Worm (Caenorhabditis elegans): ENCODE results near the gene copb-2.

copb-2 gene

DNA sequence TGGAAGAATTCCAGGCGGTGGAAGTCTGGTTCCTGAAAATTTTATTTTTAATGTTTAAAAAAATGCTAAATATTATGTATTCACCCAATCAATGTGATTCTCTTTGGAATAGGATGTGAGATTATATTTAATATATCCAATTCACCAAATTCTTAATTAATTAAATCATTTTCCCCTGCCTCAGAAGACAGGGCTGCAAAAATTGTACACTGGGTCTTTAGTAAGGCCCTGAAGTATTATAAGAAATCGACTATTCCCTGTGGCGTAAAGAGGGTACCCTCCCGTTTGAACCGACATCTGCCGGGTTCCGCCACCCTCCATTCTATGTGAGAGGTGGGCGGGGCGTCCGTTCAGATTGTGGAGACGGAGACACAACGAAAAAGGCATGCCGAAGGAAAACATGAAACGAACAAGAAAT lies 51.7 kb downstream of the copb-2 start (continued):
- no peak for TF ChIP-seq fkh-2 (tag; optimal IDR thresholded peaks at IDR 0.05)
- no peak for TF ChIP-seq unc-39 (tag; optimal IDR thresholded peaks at IDR 0.05)
- peak; percentile 83 for TF ChIP-seq lsy-12 (tag; optimal IDR thresholded peaks at IDR 0.05)
- peak; percentile 20 for TF ChIP-seq unc-62 (GFP tag; optimal IDR thresholded peaks at IDR 0.05)
- no peak for TF ChIP-seq nhr-12 (tag; optimal IDR thresholded peaks at IDR 0.05)
- peak; percentile 92 for TF ChIP-seq nhr-25 (tag; optimal IDR thresholded peaks at IDR 0.05)
- peak; percentile 51 for TF ChIP-seq zag-1 (tag; optimal IDR thresholded peaks at IDR 0.05)
- TF ChIP-seq mml-1 (tag; optimal IDR thresholded peaks at IDR 0.05): no peak
- TF ChIP-seq fkh-10 (GFP tag; optimal IDR thresholded peaks at IDR 0.05): peak; percentile 32
- TF ChIP-seq egl-27 (tag; optimal IDR thresholded peaks at IDR 0.05): no peak
- TF ChIP-seq ZK546.5 (tag; optimal IDR thresholded peaks at IDR 0.05): no peak
- peak; percentile 47 for TF ChIP-seq mdl-1 (tag; optimal IDR thresholded peaks at IDR 0.05)
- TF ChIP-seq aly-2 (tag; optimal IDR thresholded peaks at IDR 0.05): no peak
- TF ChIP-seq ceh-16 (tag; optimal IDR thresholded peaks at IDR 0.05): no peak
- TF ChIP-seq ceh-9 (tag; optimal IDR thresholded peaks at IDR 0.05): no peak
- no peak for TF ChIP-seq nhr-237 (tag; optimal IDR thresholded peaks at IDR 0.05)
- peak; percentile 0 for TF ChIP-seq pqm-1 (tag; optimal IDR thresholded peaks at IDR 0.05)
- peak; percentile 43 for TF ChIP-seq pha-4 (tag; optimal IDR thresholded peaks at IDR 0.05)

DNA sequence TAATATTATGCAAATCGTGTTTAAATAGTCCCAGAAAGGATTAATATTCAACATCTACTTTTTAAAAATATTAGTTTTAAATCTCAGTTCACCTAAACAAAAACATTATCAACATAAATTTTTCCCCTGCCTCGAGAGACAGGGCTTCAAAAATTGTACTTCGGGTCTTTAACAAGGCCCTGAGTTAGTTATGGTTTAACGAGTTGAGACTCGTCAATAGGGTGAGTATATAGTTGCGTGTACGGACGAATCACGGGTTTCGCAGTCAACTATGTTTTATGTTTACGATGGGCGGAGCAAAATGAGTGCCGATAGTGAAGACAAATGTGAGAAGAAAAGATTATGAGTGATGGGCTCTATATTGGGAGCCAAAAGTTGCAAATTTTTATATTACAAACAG lies 52.1 kb downstream of the copb-2 start:
- no peak for TF ChIP-seq lin-39 (tag; optimal IDR thresholded peaks at IDR 0.05)
- TF ChIP-seq hmg-11 (tag; optimal IDR thresholded peaks at IDR 0.05): no peak
- TF ChIP-seq elt-2 (tag; optimal IDR thresholded peaks at IDR 0.05): peak; percentile 43
- TF ChIP-seq unc-62 (GFP tag; optimal IDR thresholded peaks at IDR 0.05): no peak
- TF ChIP-seq sea-2 (GFP tag; optimal IDR thresholded peaks at IDR 0.05): no peak
- no peak for TF ChIP-seq tbx-2 (tag; optimal IDR thresholded peaks at IDR 0.05)
- no peak for TF ChIP-seq jun-1 (tag; optimal IDR thresholded peaks at IDR 0.05)
- no peak for TF ChIP-seq R02D3.7 (tag; optimal IDR thresholded peaks at IDR 0.05)
- TF ChIP-seq egl-27 (tag; optimal IDR thresholded peaks at IDR 0.05): no peak
- no peak for TF ChIP-seq ceh-16 (tag; optimal IDR thresholded peaks at IDR 0.05)
- TF ChIP-seq daf-12 (tag; optimal IDR thresholded peaks at IDR 0.05): no peak
- no peak for TF ChIP-seq nhr-11 (tag; optimal IDR thresholded peaks at IDR 0.05)
- TF ChIP-seq nhr-28 (tag; optimal IDR thresholded peaks at IDR 0.05): no peak
- no peak for TF ChIP-seq aly-2 (tag; optimal IDR thresholded peaks at IDR 0.05)
- TF ChIP-seq eor-1 (tag; optimal IDR thresholded peaks at IDR 0.05): no peak
- TF ChIP-seq mml-1 (tag; optimal IDR thresholded peaks at IDR 0.05): no peak
- TF ChIP-seq skn-1 (tag; optimal IDR thresholded peaks at IDR 0.05): no peak
- peak; percentile 23 for TF ChIP-seq pha-4 (tag; optimal IDR thresholded peaks at IDR 0.05)
- no peak for TF ChIP-seq ceh-28 (tag; optimal IDR thresholded peaks at IDR 0.05)
- TF ChIP-seq snpc-4 (tag; optimal IDR thresholded peaks at IDR 0.05): peak; percentile 67
- no peak for TF ChIP-seq ZK546.5 (tag; optimal IDR thresholded peaks at IDR 0.05)
- TF ChIP-seq nhr-12 (tag; optimal IDR thresholded peaks at IDR 0.05): no peak
- no peak for TF ChIP-seq lsy-12 (tag; optimal IDR thresholded peaks at IDR 0.05)
- peak; percentile 40 for TF ChIP-seq pqm-1 (tag; optimal IDR thresholded peaks at IDR 0.05)

DNA sequence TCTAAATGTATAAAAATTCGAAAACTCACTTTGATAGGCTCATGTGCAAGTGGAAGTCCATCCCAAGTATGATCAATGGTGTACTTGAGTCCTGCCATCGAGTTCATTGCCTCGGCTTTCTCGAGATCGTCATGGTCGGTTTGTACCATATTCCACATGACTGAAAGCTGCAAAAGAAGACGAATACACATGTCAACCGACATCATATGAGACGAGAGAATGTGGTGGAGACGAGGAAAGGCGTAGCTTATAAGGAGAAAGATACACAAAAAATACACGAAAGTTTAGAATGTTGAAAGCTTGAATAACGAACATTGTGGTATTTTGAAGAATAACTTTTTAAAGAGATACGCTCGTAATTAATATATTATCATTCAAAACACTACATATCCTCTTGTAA lies 53.3 kb downstream of the copb-2 start, which contains the start of gene C33A12.3:
TSS of gene C33A12.3 (minus strand) at position 167 of the 400 bp plus-strand sequence.
- TF ChIP-seq lsy-12 (tag; optimal IDR thresholded peaks at IDR 0.05) (no peak), pqm-1 (tag; optimal IDR thresholded peaks at IDR 0.05) (no peak), fos-1 (tag; optimal IDR thresholded peaks at IDR 0.05) (no peak), fkh-2 (tag; optimal IDR thresholded peaks at IDR 0.05) (no peak)

DNA sequence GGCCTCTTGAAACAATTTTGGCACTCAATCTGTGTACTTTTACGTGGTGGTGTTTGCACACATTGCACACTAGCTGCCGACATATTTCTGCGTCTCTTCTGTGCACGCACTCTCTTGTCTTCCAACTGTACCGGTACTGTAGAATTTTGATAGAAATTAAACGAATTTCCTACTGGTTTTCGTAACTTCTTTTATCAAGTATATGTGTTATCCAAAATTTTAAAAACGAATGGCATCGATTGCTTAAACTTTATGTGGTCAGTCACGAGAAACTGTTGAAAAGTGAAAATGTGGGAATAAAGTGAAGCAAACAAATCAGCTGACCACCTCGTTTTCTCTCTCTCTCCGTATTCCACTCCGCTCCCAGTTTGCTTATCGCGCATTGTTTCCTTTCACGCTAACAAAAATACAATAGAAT lies 53.8 kb downstream of the copb-2 start:
- TF ChIP-seq mdl-1 (tag; optimal IDR thresholded peaks at IDR 0.05): no peak
- TF ChIP-seq jun-1 (tag; optimal IDR thresholded peaks at IDR 0.05): no peak
- peak; percentile 31 for TF ChIP-seq ama-1 (optimal IDR thresholded peaks at IDR 0.05)
- no peak for TF ChIP-seq nhr-237 (tag; optimal IDR thresholded peaks at IDR 0.05)
- no peak for TF ChIP-seq egl-5 (tag; optimal IDR thresholded peaks at IDR 0.05)
- no peak for TF ChIP-seq ceh-9 (tag; optimal IDR thresholded peaks at IDR 0.05)
- TF ChIP-seq ztf-11 (tag; optimal IDR thresholded peaks at IDR 0.05): no peak
- TF ChIP-seq zag-1 (tag; optimal IDR thresholded peaks at IDR 0.05): no peak
- no peak for TF ChIP-seq sea-2 (GFP tag; optimal IDR thresholded peaks at IDR 0.05)
- peak; percentile 39 for TF ChIP-seq hmg-11 (tag; optimal IDR thresholded peaks at IDR 0.05)
- peak; percentile 78 for TF ChIP-seq elt-2 (tag; optimal IDR thresholded peaks at IDR 0.05)
- peak; percentile 45 for TF ChIP-seq ceh-28 (tag; optimal IDR thresholded peaks at IDR 0.05)
- TF ChIP-seq elt-3 (tag; optimal IDR thresholded peaks at IDR 0.05): no peak
- TF ChIP-seq lsy-12 (tag; optimal IDR thresholded peaks at IDR 0.05): no peak
- no peak for TF ChIP-seq ceh-82 (tag; optimal IDR thresholded peaks at IDR 0.05)
- TF ChIP-seq eor-1 (tag; optimal IDR thresholded peaks at IDR 0.05): no peak
- TF ChIP-seq nfya-1 (tag; optimal IDR thresholded peaks at IDR 0.05; ENCODE audit: insufficient read depth): peak; percentile 10
- no peak for TF ChIP-seq lin-15B (tag; optimal IDR thresholded peaks at IDR 0.05)
- peak; percentile 64 for TF ChIP-seq nhr-23 (tag; optimal IDR thresholded peaks at IDR 0.05)
- TF ChIP-seq fos-1 (tag; optimal IDR thresholded peaks at IDR 0.05): no peak
- TF ChIP-seq nhr-77 (tag; optimal IDR thresholded peaks at IDR 0.05): no peak
- no peak for TF ChIP-seq fkh-10 (GFP tag; optimal IDR thresholded peaks at IDR 0.05)
- TF ChIP-seq unc-62 (GFP tag; optimal IDR thresholded peaks at IDR 0.05): no peak
- peak; percentile 64 for TF ChIP-seq nhr-43 (tag; optimal IDR thresholded peaks at IDR 0.05; ENCODE audit: poor library complexity, severe bottlenecking)
- TF ChIP-seq nhr-76 (tag; optimal IDR thresholded peaks at IDR 0.05): no peak
- peak; percentile 59 for TF ChIP-seq nhr-25 (tag; optimal IDR thresholded peaks at IDR 0.05)
- TF ChIP-seq nhr-28 (tag; optimal IDR thresholded peaks at IDR 0.05): no peak
- TF ChIP-seq ZK546.5 (tag; optimal IDR thresholded peaks at IDR 0.05): no peak
- no peak for TF ChIP-seq aly-2 (tag; optimal IDR thresholded peaks at IDR 0.05)
- TF ChIP-seq pqm-1 (tag; optimal IDR thresholded peaks at IDR 0.05): peak; percentile 57
- no peak for TF ChIP-seq ztf-4 (tag; optimal IDR thresholded peaks at IDR 0.05)
